Worm (Caenorhabditis elegans) whole organism, L3 larva: ENCODE results near the gene F15A4.5.

Experiments
- eor-1 ChIP-seq, 2 experiments: fragments of 150-350 bp; optimal IDR thresholded peaks; 2 replicates each; lab custom pipeline; 2014 to 2018; ENCODE audit warnings: missing biosample characterization in 2 of 2, missing genetic modification characterization in 2 of 2
- snpc-4 ChIP-seq: fragments of 150-350 bp; optimal IDR thresholded peaks from 2 replicates; lab custom pipeline; 2014; ENCODE audit warnings: missing biosample characterization, missing genetic modification characterization

ce11 chrII:12467047-12467446 lies 4.0 kb downstream of the F15A4.5 start, which contains the start of gene srg-16:
- no peak for TF ChIP-seq eor-1 (tag; optimal IDR thresholded peaks at IDR 0.05; lab: Kevin White, UChicago)
- no peak for TF ChIP-seq snpc-4
